Fruit fly (Drosophila melanogaster): ENCODE measurements around the gene CG8136.
A peak's percentile ranks its signal among the peaks of the same experiment; 100 is the strongest.

CG8136 gene

dm6 chr3R:8711890-8712449, 9.2 kb upstream of the CG8136 start (continued):
- no peak for TF ChIP-seq CG1621 (tag; optimal IDR thresholded peaks at IDR 0.05)
- no peak for TF ChIP-seq CG10631 (GFP tag; optimal IDR thresholded peaks at IDR 0.05)
- no peak for TF ChIP-seq CG34406 (GFP tag; optimal IDR thresholded peaks at IDR 0.05)
- TF ChIP-seq dsx (GFP tag; optimal IDR thresholded peaks at IDR 0.05; ENCODE audit: poor library complexity, severe bottlenecking), result no peak
- TF ChIP-seq fd85E (GFP tag; optimal IDR thresholded peaks at IDR 0.05), result no peak
- peak; percentile 6 for TF ChIP-seq CG3919 (GFP tag; optimal IDR thresholded peaks at IDR 0.05)
- TF ChIP-seq salr (GFP tag; optimal IDR thresholded peaks at IDR 0.05), result no peak

dm6 chr3R:8712722-8713131, 8.4 kb upstream of the CG8136 start, which contains the start of gene CG8112:
CG8112 (plus strand) TSS chr3R:8712933.
- TF ChIP-seq CG32006 (GFP tag; optimal IDR thresholded peaks at IDR 0.05) (peak; percentile 74), CG6808 (GFP tag; optimal IDR thresholded peaks at IDR 0.05) (no peak), ss (GFP tag; optimal IDR thresholded peaks at IDR 0.05) (peak in 1 of 2 experiments; percentile 16), CG10631 (GFP tag; optimal IDR thresholded peaks at IDR 0.05) (peak; percentile 19), CG11294 (GFP tag; IDR thresholded peaks at IDR 0.05) (no peak), CG8632 (GFP tag; optimal IDR thresholded peaks at IDR 0.05) (peak; percentile 59), Eip75B (GFP tag; optimal IDR thresholded peaks at IDR 0.05) (no peak), Hr4 (GFP tag; optimal IDR thresholded peaks at IDR 0.05) (no peak), CG3919 (GFP tag; optimal IDR thresholded peaks at IDR 0.05) (peak; percentile 34), dsx (GFP tag; optimal IDR thresholded peaks at IDR 0.05; ENCODE audit: poor library complexity, severe bottlenecking) (peak; percentile 21), CG1621 (tag; optimal IDR thresholded peaks at IDR 0.05) (no peak), svp (GFP tag) (peak; percentile 78), CG6163 (GFP tag; IDR thresholded peaks at IDR 0.05) (peak; percentile 64), spab (GFP tag; optimal IDR thresholded peaks at IDR 0.05) (peak; percentile 3), CG3032 (tag; optimal IDR thresholded peaks at IDR 0.05) (peak; percentile 28), CG4318 (GFP tag; optimal IDR thresholded peaks at IDR 0.05) (no peak), CG11762 (GFP tag; optimal IDR thresholded peaks at IDR 0.05; ENCODE audit: insufficient read depth) (no peak), CG34406 (GFP tag; optimal IDR thresholded peaks at IDR 0.05) (peak; percentile 47), Gug (GFP tag; IDR thresholded peaks at IDR 0.05) (no peak), vri (GFP tag; optimal IDR thresholded peaks at IDR 0.05) (no peak), lz (GFP tag; optimal IDR thresholded peaks at IDR 0.05) (no peak), Ets96B (tag; optimal IDR thresholded peaks at IDR 0.05) (no peak), CG16779 (tag; optimal IDR thresholded peaks at IDR 0.05) (no peak), cyc (GFP tag; optimal IDR thresholded peaks at IDR 0.05) (no peak), CG9139 (GFP tag; optimal IDR thresholded peaks at IDR 0.05) (no peak), achi (GFP tag; optimal IDR thresholded peaks at IDR 0.05) (peak; percentile 46), CG15336 (GFP tag; IDR thresholded peaks at IDR 0.05) (no peak), CG31627 (GFP tag; optimal IDR thresholded peaks at IDR 0.05) (no peak), Hr38 (GFP tag; optimal IDR thresholded peaks at IDR 0.05) (no peak), topi (GFP tag; optimal IDR thresholded peaks at IDR 0.05) (peak; percentile 2), Smox (GFP tag; optimal IDR thresholded peaks at IDR 0.05) (no peak), fd59A (GFP tag; optimal IDR thresholded peaks at IDR 0.05) (no peak), Eip78C (GFP tag) (peak; percentile 63), CG10669 (GFP tag; optimal IDR thresholded peaks at IDR 0.05) (no peak), Met (GFP tag; optimal IDR thresholded peaks at IDR 0.05) (no peak), salr (GFP tag; optimal IDR thresholded peaks at IDR 0.05) (peak in 1 of 2 experiments; percentile 14), CG6854 (GFP tag; optimal IDR thresholded peaks at IDR 0.05) (no peak), Sox15 (GFP tag; optimal IDR thresholded peaks at IDR 0.05) (no peak), CG11902 (GFP tag; optimal IDR thresholded peaks at IDR 0.05) (no peak), eg (GFP tag; IDR thresholded peaks at IDR 0.05) (peak; percentile 41; the same call in 2 of the 3 replicates), CG8319 (GFP tag; optimal IDR thresholded peaks at IDR 0.05) (no peak), fd85E (GFP tag; optimal IDR thresholded peaks at IDR 0.05) (no peak), CG6792 (GFP tag; optimal IDR thresholded peaks at IDR 0.05) (no peak), pdm3 (GFP tag; optimal IDR thresholded peaks at IDR 0.05) (no peak), CG8119 (GFP tag; IDR thresholded peaks at IDR 0.05) (no peak), CG6276 (GFP tag; optimal IDR thresholded peaks at IDR 0.05) (peak; percentile 1), OdsH (GFP tag; optimal IDR thresholded peaks at IDR 0.05) (peak; percentile 14), esn (GFP tag; optimal IDR thresholded peaks at IDR 0.05) (peak; percentile 52), CG7368 (GFP tag; optimal IDR thresholded peaks at IDR 0.05) (no peak)
